Fruit fly (Drosophila melanogaster): ENCODE data around the gene CG13898.

Gene CG13898

DNA sequence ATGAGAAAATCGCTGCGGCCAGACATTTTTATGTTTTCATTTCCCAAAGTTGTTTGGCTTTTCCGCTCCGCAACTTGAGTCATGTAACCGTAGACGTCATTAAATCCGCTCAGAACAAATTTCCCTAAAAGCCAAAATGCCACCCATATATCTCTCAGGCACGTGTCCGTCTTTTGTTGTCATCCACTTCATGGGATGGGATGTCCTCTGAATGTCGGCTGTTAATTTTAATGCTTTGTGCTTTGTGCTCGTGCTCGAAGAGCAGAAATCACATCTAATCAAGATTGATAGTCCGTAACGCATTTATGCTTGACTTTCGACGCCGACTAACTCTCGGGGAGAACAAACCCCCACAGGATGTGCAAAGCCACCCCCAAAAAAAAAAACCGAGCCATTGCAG is 8.8 kb downstream of the CG13898 start:
- no peak for TF ChIP-seq Dll (optimal IDR thresholded peaks at IDR 0.05)
- no peak for TF ChIP-seq usp (GFP tag; optimal IDR thresholded peaks at IDR 0.05)
- TF ChIP-seq psq (optimal IDR thresholded peaks at IDR 0.05) = no peak
- no peak for TF ChIP-seq CG8478 (optimal IDR thresholded peaks at IDR 0.05)
- TF ChIP-seq pan (optimal IDR thresholded peaks at IDR 0.05) = no peak
- no peak for TF ChIP-seq EcR (GFP tag; optimal IDR thresholded peaks at IDR 0.05)

DNA sequence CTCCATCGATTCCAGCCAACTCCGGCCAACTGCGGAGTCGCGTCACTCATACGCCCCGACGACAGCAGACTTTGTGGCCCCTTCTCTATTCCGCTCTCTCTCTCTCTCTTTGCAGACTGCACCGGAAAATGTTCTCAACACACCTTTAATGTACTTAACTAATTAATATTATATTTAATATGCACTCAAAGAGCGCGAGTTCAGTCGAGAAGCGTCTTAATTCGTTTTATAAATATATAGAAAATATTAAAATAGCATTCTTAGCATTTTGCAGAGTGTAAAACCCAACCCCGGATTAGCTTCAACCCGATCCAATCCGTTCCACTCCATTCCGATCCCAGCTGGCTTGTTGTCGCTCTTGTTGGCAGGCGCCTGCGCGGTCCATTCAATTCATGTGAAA is 9.4 kb downstream of the CG13898 start:
- TF ChIP-seq EcR (GFP tag; optimal IDR thresholded peaks at IDR 0.05) (no peak), Dll (optimal IDR thresholded peaks at IDR 0.05) (no peak), psq (optimal IDR thresholded peaks at IDR 0.05) (no peak), pan (optimal IDR thresholded peaks at IDR 0.05) (no peak), usp (GFP tag; optimal IDR thresholded peaks at IDR 0.05) (no peak), CG8478 (optimal IDR thresholded peaks at IDR 0.05) (no peak)

DNA sequence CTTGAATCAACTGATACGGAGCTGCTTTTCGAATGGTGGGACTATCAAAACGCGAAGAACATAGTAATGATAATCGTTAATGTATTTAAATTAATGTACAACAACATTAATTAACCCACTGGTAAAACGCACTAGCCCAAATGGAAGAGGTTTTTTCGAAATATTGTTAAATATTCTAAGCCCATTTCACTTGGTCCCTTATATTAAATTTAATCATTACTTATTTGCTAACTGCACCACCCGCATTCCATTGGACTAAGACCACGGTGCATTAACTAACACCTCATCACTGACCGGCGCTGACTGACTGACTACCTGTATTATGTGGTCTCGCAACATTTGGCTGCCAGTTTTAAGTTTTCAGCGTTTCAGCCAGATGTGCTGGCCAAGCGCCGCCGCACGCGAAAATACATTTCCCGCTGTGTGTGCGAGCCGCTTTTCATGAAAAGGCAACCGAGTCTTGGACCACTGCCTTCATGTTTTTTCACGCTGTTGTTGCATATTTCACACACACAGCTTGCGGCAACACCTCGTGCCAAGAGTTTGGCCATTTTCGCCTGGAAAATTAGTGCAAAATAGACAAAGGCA is 10.0 kb downstream of the CG13898 start:
- no peak for TF ChIP-seq EcR (GFP tag; optimal IDR thresholded peaks at IDR 0.05)
- no peak for TF ChIP-seq usp (GFP tag; optimal IDR thresholded peaks at IDR 0.05)
- TF ChIP-seq psq (optimal IDR thresholded peaks at IDR 0.05) = no peak
- TF ChIP-seq Dll (optimal IDR thresholded peaks at IDR 0.05) = no peak
- TF ChIP-seq CG8478 (optimal IDR thresholded peaks at IDR 0.05) = no peak
- TF ChIP-seq pan (optimal IDR thresholded peaks at IDR 0.05) = no peak

DNA sequence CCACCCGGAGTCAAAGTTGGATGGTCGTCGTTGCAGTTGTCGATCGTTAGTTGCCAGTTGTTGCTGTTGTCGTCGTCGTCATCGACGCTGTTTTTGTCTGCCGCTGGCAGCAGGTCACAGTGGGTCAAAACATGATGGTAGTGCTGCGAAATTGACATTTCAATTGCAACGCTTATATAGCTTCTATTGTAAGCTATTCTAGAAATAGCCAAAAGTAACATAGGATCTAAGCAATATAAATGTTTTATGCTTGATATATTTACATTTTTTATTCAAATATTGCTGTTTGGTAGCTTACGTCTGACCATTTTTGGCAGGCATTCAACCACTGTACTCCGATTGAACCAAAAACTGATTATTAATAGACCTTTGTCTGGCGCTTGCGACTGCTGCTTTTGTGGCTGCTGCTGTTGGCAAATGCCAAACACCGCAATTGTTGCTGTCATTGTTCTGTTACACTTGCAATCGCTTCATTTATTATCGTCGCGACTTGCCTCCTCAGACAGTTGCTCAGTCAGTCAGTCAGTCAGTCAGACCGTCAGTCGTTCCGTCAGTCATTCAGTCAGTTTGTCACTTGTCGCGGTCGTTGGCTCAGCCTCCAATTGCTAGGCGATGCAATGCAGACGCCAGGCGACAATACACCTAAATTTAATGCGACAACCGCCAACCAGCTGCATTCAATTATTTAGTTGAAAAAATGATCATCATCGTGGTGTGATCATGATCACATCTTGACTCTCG is 12.4 kb downstream of the CG13898 start:
- TF ChIP-seq CG8478 (optimal IDR thresholded peaks at IDR 0.05) (no peak), Dll (optimal IDR thresholded peaks at IDR 0.05) (no peak), EcR (GFP tag; optimal IDR thresholded peaks at IDR 0.05) (no peak), pan (optimal IDR thresholded peaks at IDR 0.05) (no peak), usp (GFP tag; optimal IDR thresholded peaks at IDR 0.05) (no peak), psq (optimal IDR thresholded peaks at IDR 0.05) (no peak)

DNA sequence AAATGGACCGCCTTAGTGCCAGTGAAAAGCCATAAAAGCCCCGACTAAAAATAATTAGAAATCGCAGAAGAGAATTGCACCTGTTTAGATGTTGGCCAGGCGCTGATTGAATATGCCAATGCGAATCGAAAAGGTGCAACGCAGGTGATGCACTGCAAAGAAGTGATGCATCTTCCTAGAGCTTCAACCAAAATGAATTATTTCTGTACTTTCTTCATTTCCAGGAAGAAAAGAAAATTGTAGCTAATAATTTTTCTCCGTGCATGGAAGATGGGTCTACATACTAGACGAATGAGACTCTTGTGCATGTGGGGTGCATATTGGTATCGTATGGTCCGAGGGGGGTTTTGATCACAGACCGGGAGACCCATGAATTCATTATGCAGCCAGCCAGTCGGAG is 14.9 kb downstream of the CG13898 start:
- TF ChIP-seq CG8478 (optimal IDR thresholded peaks at IDR 0.05) (no peak), pan (optimal IDR thresholded peaks at IDR 0.05) (no peak), EcR (GFP tag; optimal IDR thresholded peaks at IDR 0.05) (no peak), usp (GFP tag; optimal IDR thresholded peaks at IDR 0.05) (no peak), psq (optimal IDR thresholded peaks at IDR 0.05) (no peak), Dll (optimal IDR thresholded peaks at IDR 0.05) (no peak)

DNA sequence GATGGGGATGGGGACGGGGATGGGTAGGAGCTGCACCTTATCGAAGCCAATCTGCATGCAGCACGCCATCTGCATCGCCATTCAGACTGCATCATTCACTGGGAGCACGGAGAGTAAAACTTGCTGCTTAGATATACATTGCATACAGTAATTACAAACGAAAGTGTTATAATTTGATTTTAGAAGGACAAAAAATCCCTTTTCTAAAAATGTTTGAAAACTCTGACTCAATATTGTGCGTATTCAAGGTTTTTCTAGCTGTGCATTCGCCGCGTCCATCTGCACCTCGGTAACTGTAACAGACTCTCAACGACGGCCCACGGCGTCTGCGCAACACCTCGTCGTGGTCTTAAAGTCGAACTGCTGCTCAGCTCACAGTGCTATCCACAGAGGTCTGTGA is 16.2 kb downstream of the CG13898 start:
- peak in 1 of 2 experiments; percentile 59 for TF ChIP-seq EcR (GFP tag; optimal IDR thresholded peaks at IDR 0.05)
- no peak for TF ChIP-seq pan (optimal IDR thresholded peaks at IDR 0.05)
- TF ChIP-seq usp (GFP tag; optimal IDR thresholded peaks at IDR 0.05) = no peak

DNA sequence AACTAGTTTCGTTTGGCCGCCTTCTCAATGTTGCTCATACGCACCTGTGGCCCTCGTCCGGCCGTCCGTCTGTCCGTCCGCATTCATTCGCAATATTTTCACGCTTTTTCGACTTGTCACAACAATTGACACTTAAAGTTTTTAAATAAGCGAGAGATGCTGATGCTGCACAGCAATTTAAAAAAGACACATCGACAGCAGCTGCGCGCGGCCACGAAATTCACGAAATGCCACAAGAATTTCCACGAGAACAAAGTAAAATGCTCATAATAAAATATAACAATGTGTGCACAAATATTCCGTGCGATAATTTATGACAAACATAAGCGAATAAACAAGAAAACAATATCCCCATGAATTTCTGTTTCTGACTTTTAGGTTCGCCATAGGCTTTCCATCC is 17.0 kb downstream of the CG13898 start:
- TF ChIP-seq psq (optimal IDR thresholded peaks at IDR 0.05) (no peak), Dll (optimal IDR thresholded peaks at IDR 0.05) (no peak), CG8478 (optimal IDR thresholded peaks at IDR 0.05) (no peak), EcR (GFP tag; optimal IDR thresholded peaks at IDR 0.05) (no peak), pan (optimal IDR thresholded peaks at IDR 0.05) (no peak), usp (GFP tag; optimal IDR thresholded peaks at IDR 0.05) (no peak)

DNA sequence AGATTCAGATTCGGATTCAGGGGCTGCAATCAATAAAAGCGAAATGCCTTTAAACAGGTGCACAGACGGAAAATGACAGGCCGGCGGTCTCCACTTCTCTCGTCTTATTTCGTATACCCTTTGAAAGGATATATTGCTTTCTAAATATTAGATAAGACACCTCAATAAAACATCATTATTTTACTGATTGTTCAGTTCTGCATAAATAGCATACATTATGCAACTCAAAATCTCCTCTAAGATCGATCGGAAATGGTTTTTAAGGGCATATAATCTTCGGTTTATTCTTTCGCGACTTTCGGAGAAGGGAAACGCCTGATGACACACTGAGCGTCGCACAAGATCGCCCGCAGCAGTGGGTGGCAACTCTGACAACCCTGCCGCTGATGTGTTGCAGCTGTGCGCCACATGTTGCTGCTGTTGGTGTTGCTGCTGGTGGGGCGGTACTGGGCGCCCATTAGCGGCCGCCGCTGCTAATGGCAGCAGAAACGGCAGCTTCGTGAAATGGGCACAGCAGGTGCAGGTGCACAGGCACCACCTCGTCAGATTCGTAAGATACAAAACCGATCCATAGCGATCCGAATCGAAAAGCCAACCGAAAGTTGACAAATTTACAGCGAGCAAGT is 18.0 kb downstream of the CG13898 start:
- TF ChIP-seq psq (optimal IDR thresholded peaks at IDR 0.05) (no peak), pan (optimal IDR thresholded peaks at IDR 0.05) (no peak), Dll (optimal IDR thresholded peaks at IDR 0.05) (no peak), EcR (GFP tag; optimal IDR thresholded peaks at IDR 0.05) (peak in 1 of 2 experiments; percentile 14)

DNA sequence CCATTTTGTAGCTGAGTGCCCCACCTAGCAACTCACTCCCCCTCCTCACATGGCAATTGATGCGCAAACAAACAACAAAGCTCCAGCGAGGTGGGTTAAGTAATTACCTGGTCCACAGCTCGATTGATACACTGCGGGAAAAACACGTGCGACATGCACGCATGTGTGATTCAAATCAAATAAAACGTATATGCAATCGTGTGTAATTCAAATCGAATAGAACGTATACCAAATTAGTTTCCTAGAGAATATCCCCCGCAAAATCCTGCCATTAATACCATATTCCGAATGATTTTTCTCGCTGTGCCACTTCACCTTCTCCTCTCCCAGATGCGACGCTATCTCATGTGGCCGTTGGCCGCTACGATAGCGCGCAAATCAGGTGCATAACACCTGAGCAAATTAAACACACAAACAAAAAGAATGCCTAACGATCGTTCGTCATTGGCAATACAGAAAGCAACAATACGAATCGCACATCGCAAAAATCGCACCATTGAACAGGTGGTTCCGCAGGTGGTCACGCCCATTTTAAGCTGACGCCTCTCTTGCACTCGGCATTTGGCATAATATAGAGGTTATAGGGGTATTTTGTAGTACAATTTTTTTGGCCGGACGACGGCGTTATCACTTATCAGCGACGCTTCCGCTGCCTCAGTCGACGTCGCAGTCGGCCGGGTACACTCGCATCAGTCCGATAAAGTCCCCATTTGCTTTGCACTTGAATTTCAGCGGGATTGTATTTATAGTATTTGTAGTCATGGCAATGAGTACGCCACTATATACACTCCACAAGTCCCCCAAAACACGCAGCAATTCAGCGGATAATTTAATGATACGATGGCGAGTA is 19.5 kb downstream of the CG13898 start:
- no peak for TF ChIP-seq usp (GFP tag; optimal IDR thresholded peaks at IDR 0.05)
- no peak for TF ChIP-seq EcR (GFP tag; optimal IDR thresholded peaks at IDR 0.05)
- TF ChIP-seq CG8478 (optimal IDR thresholded peaks at IDR 0.05) = no peak
- TF ChIP-seq psq (optimal IDR thresholded peaks at IDR 0.05) = no peak
- no peak for TF ChIP-seq pan (optimal IDR thresholded peaks at IDR 0.05)
- TF ChIP-seq Dll (optimal IDR thresholded peaks at IDR 0.05) = no peak

DNA sequence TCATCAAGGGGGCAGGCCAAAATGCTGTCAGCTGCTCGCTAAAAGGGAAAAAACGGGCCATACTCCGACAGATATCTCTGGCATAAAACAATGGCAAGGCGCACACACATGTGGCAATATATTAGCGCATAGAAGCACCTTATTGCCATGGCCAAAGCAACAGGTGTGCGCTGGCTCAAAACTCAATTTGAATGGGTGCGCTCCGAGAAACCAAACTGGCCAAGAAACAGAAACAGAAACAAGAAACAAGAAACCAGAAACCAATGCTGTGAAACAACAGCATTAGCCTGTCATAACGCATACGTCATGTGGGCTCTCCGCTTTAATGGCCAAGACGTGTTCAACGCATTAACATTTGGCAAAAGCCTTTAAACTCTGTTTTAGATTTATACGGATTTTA is 20.9 kb downstream of the CG13898 start:
- TF ChIP-seq CG8478 (optimal IDR thresholded peaks at IDR 0.05) (no peak), psq (optimal IDR thresholded peaks at IDR 0.05) (no peak), usp (GFP tag; optimal IDR thresholded peaks at IDR 0.05) (no peak), pan (optimal IDR thresholded peaks at IDR 0.05) (no peak), EcR (GFP tag; optimal IDR thresholded peaks at IDR 0.05) (no peak), Dll (optimal IDR thresholded peaks at IDR 0.05) (no peak)

DNA sequence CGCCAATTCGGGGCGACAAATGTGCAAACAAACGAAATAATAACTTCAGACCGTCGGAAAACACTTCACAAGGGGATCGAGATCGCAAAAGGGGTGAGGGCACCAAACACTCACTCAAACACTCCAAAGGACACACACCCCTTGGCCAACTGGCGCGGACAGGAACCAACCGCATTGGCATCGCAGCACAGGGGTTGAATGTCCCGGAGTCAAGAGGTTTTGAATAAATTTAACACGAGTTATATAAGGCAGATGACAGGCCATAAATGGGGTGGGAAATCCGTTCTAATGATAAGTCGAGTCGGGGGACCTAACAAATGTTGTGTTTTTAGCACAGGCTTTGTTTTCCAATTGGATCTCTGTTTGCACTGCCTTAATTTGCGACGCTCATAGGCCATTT is 21.3 kb downstream of the CG13898 start:
- TF ChIP-seq psq (optimal IDR thresholded peaks at IDR 0.05) (no peak), CG8478 (optimal IDR thresholded peaks at IDR 0.05) (no peak), EcR (GFP tag; optimal IDR thresholded peaks at IDR 0.05) (no peak), pan (optimal IDR thresholded peaks at IDR 0.05) (no peak), usp (GFP tag; optimal IDR thresholded peaks at IDR 0.05) (no peak), Dll (optimal IDR thresholded peaks at IDR 0.05) (no peak)

Data from whole organism.